Worm (Caenorhabditis elegans) whole organism, late embryonic: ENCODE data around the gene pdl-1.

Source experiments
- K09A11.1 ChIP-seq: sonication (generic microtip); optimal IDR thresholded peaks from 2 replicates; lab custom pipeline; 2017; ENCODE audit warnings: antibody characterized with exemption, mild to moderate bottlenecking, missing genetic modification characterization, missing compliant biosample characterization; ENCODE audit not compliant: insufficient read depth
- T23F11.4 ChIP-seq: fragments of 200-800 bp; sonication (Bioruptor generic); optimal IDR thresholded peaks from 2 replicates; lab custom pipeline; 2018; ENCODE audit warnings: mild to moderate bottlenecking, missing genetic modification characterization, missing compliant biosample characterization
- ahr-1 ChIP-seq: sonication (generic microtip); optimal IDR thresholded peaks from 2 replicates; lab custom pipeline; 2016; ENCODE audit warnings: missing genetic modification characterization, missing compliant biosample characterization
- ama-1 ChIP-seq: fragments of 150-350 bp; optimal IDR thresholded peaks from 2 replicates; lab custom pipeline; 2014
- ceh-19 ChIP-seq: fragments of 200-800 bp; sonication (Bioruptor generic); optimal IDR thresholded peaks from 2 replicates; lab custom pipeline; 2018; ENCODE audit warnings: mild to moderate bottlenecking, missing genetic modification characterization, missing compliant biosample characterization
- ceh-22 ChIP-seq: sonication (generic microtip); optimal IDR thresholded peaks from 2 replicates; lab custom pipeline; 2017; ENCODE audit warnings: missing biosample characterization, missing genetic modification characterization
- ceh-31 ChIP-seq: sonication (generic microtip); optimal IDR thresholded peaks from 2 replicates; lab custom pipeline; 2016; ENCODE audit warnings: missing genetic modification characterization, missing compliant biosample characterization
- ceh-34 ChIP-seq: sonication (generic microtip); optimal IDR thresholded peaks from 2 replicates; lab custom pipeline; 2016; ENCODE audit warnings: mild to moderate bottlenecking, missing genetic modification characterization, missing compliant biosample characterization
- ceh-48 ChIP-seq: sonication (generic microtip); optimal IDR thresholded peaks from 2 replicates; lab custom pipeline; 2016; ENCODE audit warnings: missing genetic modification characterization, inconsistent platforms, missing compliant biosample characterization
- che-1 ChIP-seq: sonication (generic microtip); optimal IDR thresholded peaks from 2 replicates; lab custom pipeline; 2016; ENCODE audit warnings: mild to moderate bottlenecking, missing genetic modification characterization, missing compliant biosample characterization
- dve-1 ChIP-seq: sonication (generic microtip); optimal IDR thresholded peaks from 2 replicates; lab custom pipeline; 2017; ENCODE audit warnings: antibody characterized with exemption, mild to moderate bottlenecking, missing genetic modification characterization, missing compliant biosample characterization
- elt-2 ChIP-seq: sonication (generic microtip); optimal IDR thresholded peaks from 2 replicates; lab custom pipeline; 2016; ENCODE audit warnings: missing genetic modification reagents, missing genetic modification characterization, missing compliant biosample characterization
- ets-4 ChIP-seq: sonication (generic microtip); optimal IDR thresholded peaks from 2 replicates; lab custom pipeline; 2016; ENCODE audit warnings: missing genetic modification characterization, missing compliant biosample characterization
- fax-1 ChIP-seq: sonication (generic microtip); optimal IDR thresholded peaks from 2 replicates; lab custom pipeline; 2016; ENCODE audit warnings: missing genotype, missing genetic modification characterization, missing compliant biosample characterization
- fkh-10 ChIP-seq: fragments of 150-350 bp; optimal IDR thresholded peaks from 2 replicates; lab custom pipeline; 2014; ENCODE audit warnings: missing biosample characterization, missing genetic modification reagents, missing genetic modification characterization
- fkh-6 ChIP-seq: sonication (generic microtip); optimal IDR thresholded peaks from 2 replicates; lab custom pipeline; 2016; ENCODE audit warnings: missing genetic modification characterization, missing compliant biosample characterization
- hlh-13 ChIP-seq: fragments of 200-800 bp; sonication (Bioruptor generic); optimal IDR thresholded peaks from 2 replicates; lab custom pipeline; 2018; ENCODE audit warnings: mild to moderate bottlenecking, missing genetic modification characterization, missing compliant biosample characterization
- hlh-15 ChIP-seq: sonication (generic microtip); optimal IDR thresholded peaks from 2 replicates; lab custom pipeline; 2016; ENCODE audit warnings: missing genetic modification characterization, missing compliant biosample characterization
- hlh-30 ChIP-seq: sonication (generic microtip); optimal IDR thresholded peaks from 2 replicates; lab custom pipeline; 2017; ENCODE audit warnings: antibody characterized with exemption, missing genetic modification characterization, missing compliant biosample characterization; ENCODE audit not compliant: insufficient read depth
- hlh-6 ChIP-seq: sonication (generic microtip); optimal IDR thresholded peaks from 2 replicates; lab custom pipeline; 2016; ENCODE audit warnings: missing genotype, missing genetic modification characterization, missing compliant biosample characterization
- hlh-8 ChIP-seq: sonication (generic microtip); optimal IDR thresholded peaks from 2 replicates; lab custom pipeline; 2016; ENCODE audit warnings: missing genotype, missing genetic modification characterization, missing compliant biosample characterization
- lim-6 ChIP-seq: sonication (generic microtip); optimal IDR thresholded peaks from 2 replicates; lab custom pipeline; 2016; ENCODE audit warnings: missing genetic modification characterization, missing compliant biosample characterization
- lin-11 ChIP-seq: fragments of 200-800 bp; sonication (Bioruptor generic); optimal IDR thresholded peaks from 2 replicates; lab custom pipeline; 2018; ENCODE audit warnings: mild to moderate bottlenecking, missing genetic modification characterization, missing compliant biosample characterization
- mec-3 ChIP-seq: sonication (generic microtip); optimal IDR thresholded peaks from 2 replicates; lab custom pipeline; 2016; ENCODE audit warnings: borderline replicate concordance, missing genetic modification characterization, missing compliant biosample characterization
- nfya-1 ChIP-seq: sonication (generic microtip); optimal IDR thresholded peaks from 2 replicates; lab custom pipeline; 2017; ENCODE audit warnings: missing genetic modification characterization, mild to moderate bottlenecking, missing compliant biosample characterization, antibody characterized with exemption, moderate library complexity
- nhr-11 ChIP-seq: fragments of 150-350 bp; optimal IDR thresholded peaks from 2 replicates; lab custom pipeline; 2014; ENCODE audit warnings: missing biosample characterization, missing genetic modification characterization
- nhr-232 ChIP-seq: sonication (generic microtip); optimal IDR thresholded peaks from 2 replicates; lab custom pipeline; 2016; ENCODE audit warnings: missing genetic modification characterization, missing compliant biosample characterization
- npax-4 ChIP-seq: sonication (generic microtip); optimal IDR thresholded peaks from 2 replicates; lab custom pipeline; 2016; ENCODE audit warnings: missing genetic modification characterization, missing compliant biosample characterization
- odd-2 ChIP-seq: sonication (generic microtip); optimal IDR thresholded peaks from 2 replicates; lab custom pipeline; 2017; ENCODE audit warnings: antibody characterized with exemption, mild to moderate bottlenecking, missing genetic modification characterization, missing compliant biosample characterization
- pag-3 ChIP-seq: sonication (generic microtip); optimal IDR thresholded peaks from 2 replicates; lab custom pipeline; 2016; ENCODE audit warnings: missing compliant biosample characterization, missing genetic modification characterization, borderline replicate concordance
- pat-9 ChIP-seq: fragments of 200-800 bp; sonication (Bioruptor generic); optimal IDR thresholded peaks from 2 replicates; lab custom pipeline; 2018; ENCODE audit warnings: mild to moderate bottlenecking, missing genetic modification characterization, moderate library complexity, missing compliant biosample characterization
- pax-1 ChIP-seq: fragments of 150-350 bp; optimal IDR thresholded peaks from 2 replicates; lab custom pipeline; 2014; ENCODE audit warnings: missing biosample characterization, missing genetic modification characterization
- pha-4 ChIP-seq: fragments of 150-350 bp; optimal IDR thresholded peaks from 2 replicates; lab custom pipeline; 2018; ENCODE audit warnings: missing biosample characterization, missing genetic modification reagents, missing genetic modification characterization
- pqm-1 ChIP-seq: sonication (generic microtip); optimal IDR thresholded peaks from 2 replicates; lab custom pipeline; 2016; ENCODE audit warnings: missing genetic modification characterization, missing compliant biosample characterization
- pros-1 ChIP-seq: fragments of 150-350 bp; optimal IDR thresholded peaks from 2 replicates; lab custom pipeline; 2014; ENCODE audit warnings: missing biosample characterization, missing genetic modification reagents, missing genetic modification characterization
- ref-2 ChIP-seq: sonication (generic microtip); optimal IDR thresholded peaks from 2 replicates; lab custom pipeline; 2016; ENCODE audit warnings: missing genetic modification characterization, missing compliant biosample characterization
- syd-9 ChIP-seq: sonication (generic microtip); optimal IDR thresholded peaks from 2 replicates; lab custom pipeline; 2016; ENCODE audit warnings: mild to moderate bottlenecking, missing genetic modification characterization, moderate library complexity, missing compliant biosample characterization
- tbx-2 ChIP-seq: sonication (generic microtip); optimal IDR thresholded peaks from 2 replicates; lab custom pipeline; 2016; ENCODE audit warnings: missing genetic modification characterization, missing compliant biosample characterization
- unc-42 ChIP-seq: sonication (generic microtip); optimal IDR thresholded peaks from 2 replicates; lab custom pipeline; 2016; ENCODE audit warnings: missing genotype, missing genetic modification characterization, missing compliant biosample characterization
- unc-55 ChIP-seq: sonication (generic microtip); optimal IDR thresholded peaks from 2 replicates; lab custom pipeline; 2017; ENCODE audit warnings: missing biosample characterization, missing genetic modification reagents, missing genetic modification characterization
- zip-5 ChIP-seq: sonication (generic microtip); optimal IDR thresholded peaks from 2 replicates; lab custom pipeline; 2016; ENCODE audit warnings: missing genetic modification characterization, missing compliant biosample characterization
- ztf-16 ChIP-seq: sonication (generic microtip); optimal IDR thresholded peaks from 2 replicates; lab custom pipeline; 2017; ENCODE audit warnings: missing genetic modification characterization, missing compliant biosample characterization

Gene pdl-1

DNA sequence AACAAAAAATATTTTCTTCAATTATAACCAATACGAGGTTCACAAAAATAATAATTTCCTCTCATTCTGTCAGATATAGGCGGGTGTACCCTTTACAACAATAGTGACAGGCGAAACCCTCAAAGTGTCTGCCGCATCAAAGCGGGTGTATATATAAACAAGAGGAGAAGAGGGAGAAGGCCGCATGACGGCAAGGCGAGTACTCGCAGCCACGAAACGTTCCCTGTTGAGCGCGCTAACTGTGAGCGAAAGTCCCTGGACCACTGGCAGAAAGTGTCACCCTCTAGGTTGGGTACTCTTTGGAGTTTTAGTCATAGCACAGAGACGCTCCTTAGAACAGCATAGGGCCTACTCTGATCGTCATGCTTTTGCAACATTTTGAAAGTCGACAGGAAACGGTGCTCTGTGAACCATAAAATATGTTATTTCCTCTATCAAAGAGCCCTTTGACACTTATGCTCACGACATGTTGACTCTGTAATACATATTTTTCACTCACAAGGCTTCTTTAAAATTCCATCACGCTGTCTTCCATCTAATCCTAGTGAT is 16.5 kb downstream of the pdl-1 start, which contains the start of gene pcrg-1 (continued):
- TF ChIP-seq hlh-13 (GFP tag; lab: Kevin White, UChicago) (peak; percentile 92), tbx-2 (tag; lab: Kevin White, UChicago) (peak; percentile 85), hlh-6 (tag; lab: Kevin White, UChicago) (peak; percentile 91), pha-4 (tag; lab: Kevin White, UChicago) (no peak), K09A11.1 (tag; lab: Kevin White, UChicago) (peak; percentile 43), mec-3 (tag; lab: Kevin White, UChicago) (peak; percentile 39), nhr-232 (tag; lab: Kevin White, UChicago) (peak; percentile 73), pat-9 (tag; lab: Kevin White, UChicago) (peak; percentile 88), hlh-15 (peak; percentile 71), T23F11.4 (peak; percentile 88), syd-9 (tag; lab: Kevin White, UChicago) (peak; percentile 74), lim-6 (tag; lab: Kevin White, UChicago) (peak; percentile 90), fax-1 (tag; lab: Kevin White, UChicago) (peak; percentile 75), nfya-1 (tag; lab: Kevin White, UChicago) (peak; percentile 45), che-1 (tag; lab: Kevin White, UChicago) (peak; percentile 91), unc-42 (tag; lab: Kevin White, UChicago) (peak; percentile 35), pqm-1 (tag; lab: Kevin White, UChicago) (peak; percentile 61), ceh-48 (tag; lab: Kevin White, UChicago) (peak; percentile 74), zip-5 (peak; percentile 45), fkh-6 (peak; percentile 86), ztf-16 (tag; lab: Kevin White, UChicago) (peak; percentile 89), dve-1 (tag; lab: Kevin White, UChicago) (peak; percentile 88), lin-11 (tag; lab: Kevin White, UChicago) (peak; percentile 77), elt-2 (tag; lab: Kevin White, UChicago) (peak; percentile 90), ama-1 (no peak), unc-55 (GFP tag; lab: Kevin White, UChicago) (no peak)
- TF ChIP-seq, all 69 proteins: peak for 58

- TF ChIP-seq hlh-30 (tag; lab: Kevin White, UChicago) (no peak), odd-2 (tag; lab: Kevin White, UChicago) (no peak), tbx-2 (tag; lab: Kevin White, UChicago) (no peak), pax-1 (tag; lab: Kevin White, UChicago) (no peak)
- TF ChIP-seq, all 69 proteins: peak for 0
Measured at ce11 chrII:7203110-7203509, 19.5 kb downstream of the pdl-1 start, which contains the start of gene srd-56. Gene srd-56, minus strand, starts transcription at chrII:7203210.

- TF ChIP-seq ref-2 (tag; lab: Kevin White, UChicago) = no peak
- TF ChIP-seq ceh-34 (tag; lab: Kevin White, UChicago) = no peak
- no peak for TF ChIP-seq pros-1
- no peak for TF ChIP-seq ceh-22 (tag; lab: Kevin White, UChicago)
- no peak for TF ChIP-seq hlh-8 (tag; lab: Kevin White, UChicago)
- no peak for TF ChIP-seq unc-42 (tag; lab: Kevin White, UChicago)
- no peak for TF ChIP-seq npax-4
- TF ChIP-seq nhr-11 (tag; lab: Kevin White, UChicago) = no peak
- no peak for TF ChIP-seq pha-4 (tag; lab: Kevin White, UChicago)
- no peak for TF ChIP-seq pag-3
- TF ChIP-seq fkh-10 (GFP tag; lab: Kevin White, UChicago) = no peak
- TF ChIP-seq dve-1 (tag; lab: Kevin White, UChicago) = no peak
- TF ChIP-seq ceh-31 = no peak
- TF ChIP-seq hlh-15 = no peak
- no peak for TF ChIP-seq ahr-1 (tag; lab: Kevin White, UChicago)
- no peak for TF ChIP-seq pax-1 (tag; lab: Kevin White, UChicago)
- no peak for TF ChIP-seq lin-11 (tag; lab: Kevin White, UChicago)
- TF ChIP-seq ets-4 (tag; lab: Kevin White, UChicago) = no peak
- TF ChIP-seq ceh-19 (GFP tag; lab: Kevin White, UChicago) = no peak
- TF ChIP-seq, all 69 proteins: peak for 0
Measured at ce11 chrII:7204951-7205350, 21.4 kb downstream of the pdl-1 start, which contains the start of gene srd-58. Gene srd-58, minus strand, starts transcription at chrII:7205051.
